Worm (Caenorhabditis elegans) whole organism, L4/young adult: ENCODE measurements around the gene F32D8.5.

Experiments
- W03F9.2 ChIP-seq: fragments of 150-350 bp; optimal IDR thresholded peaks from 2 replicates; lab custom pipeline; 2014; ENCODE audit warnings: missing biosample characterization, missing genetic modification characterization
- dao-5 ChIP-seq: sonication (generic microtip); optimal IDR thresholded peaks from 2 replicates; lab custom pipeline; 2016; ENCODE audit warnings: missing genotype, missing genetic modification characterization, moderate library complexity, missing compliant biosample characterization
- him-1 ChIP-seq: sonication (generic microtip); optimal IDR thresholded peaks from 2 replicates; lab custom pipeline; 2016; ENCODE audit warnings: missing genotype, missing genetic modification reagents, missing genetic modification characterization, missing compliant biosample characterization

ce11 chrV:10880138-10880882, 14.3 kb upstream of the F32D8.5 start, which contains the start of gene F32D8.1:
- no peak for TF ChIP-seq dao-5 (tag; lab: Kevin White, UChicago)
- no peak for TF ChIP-seq him-1 (tag; lab: Kevin White, UChicago)
- no peak for TF ChIP-seq W03F9.2
